Fruit fly (Drosophila melanogaster): Measurements from ENCODE around the gene CG13847.
A peak's percentile ranks its signal among the peaks of the same experiment; 100 is the strongest.

The CG13847 gene

DNA sequence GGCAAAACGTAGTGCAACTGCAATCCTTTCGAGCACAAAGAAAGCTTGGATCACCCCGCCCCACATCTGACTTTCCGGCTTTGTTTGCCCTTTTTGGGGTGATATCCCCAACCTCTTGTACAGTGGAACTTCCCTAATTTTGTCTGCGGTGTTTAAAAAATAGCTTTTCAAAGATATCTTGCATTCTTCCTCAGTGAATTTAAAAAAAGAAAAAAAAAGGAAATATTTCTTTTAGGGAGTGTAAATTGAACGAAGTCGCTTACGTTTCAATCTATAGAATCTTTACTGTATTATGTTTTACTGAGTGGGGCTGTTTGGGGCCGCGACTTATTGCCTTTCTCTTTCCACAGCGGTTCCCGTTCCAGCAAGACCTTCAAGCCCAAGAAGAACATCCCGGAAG lies 14.3 kb downstream of the CG13847 start (continued):
- TF ChIP-seq CG11723 (GFP tag; optimal IDR thresholded peaks at IDR 0.05): no peak
- no peak for TF ChIP-seq yki (optimal IDR thresholded peaks at IDR 0.05)
- TF ChIP-seq Fer2 (tag; optimal IDR thresholded peaks at IDR 0.05): peak; percentile 29
- no peak for TF ChIP-seq insv (GFP tag; optimal IDR thresholded peaks at IDR 0.05)
- peak; percentile 59 for TF ChIP-seq NfI (GFP tag; optimal IDR thresholded peaks at IDR 0.05)
- no peak for TF ChIP-seq tll (GFP tag; optimal IDR thresholded peaks at IDR 0.05)
- TF ChIP-seq CG12299 (tag; optimal IDR thresholded peaks at IDR 0.05): peak; percentile 4
- TF ChIP-seq CG7745 (tag; optimal IDR thresholded peaks at IDR 0.05): no peak
- no peak for TF ChIP-seq gsb-n (tag; optimal IDR thresholded peaks at IDR 0.05)
- no peak for TF ChIP-seq Hand (GFP tag; optimal IDR thresholded peaks at IDR 0.05)
- TF ChIP-seq Side (GFP tag; optimal IDR thresholded peaks at IDR 0.05): peak; percentile 5
- peak; percentile 21; the same call in 1 of the 2 replicates for TF ChIP-seq CG4404 (GFP tag; IDR thresholded peaks at IDR 0.05)
- TF ChIP-seq CG9727 (GFP tag; optimal IDR thresholded peaks at IDR 0.05): peak; percentile 59
- TF ChIP-seq z (GFP tag; IDR thresholded peaks at IDR 0.05): no peak
- TF ChIP-seq CG14014 (GFP tag; IDR thresholded peaks at IDR 0.05): peak; percentile 83
- no peak for TF ChIP-seq CG6175 (GFP tag; IDR thresholded peaks at IDR 0.05)
- no peak for TF ChIP-seq CG17802 (tag; optimal IDR thresholded peaks at IDR 0.05)
- TF ChIP-seq Hey (tag; optimal IDR thresholded peaks at IDR 0.05): no peak
- TF ChIP-seq CTCF (GFP tag; optimal IDR thresholded peaks at IDR 0.05): no peak
- peak; percentile 44 for TF ChIP-seq CG12659 (GFP tag; optimal IDR thresholded peaks at IDR 0.05)
- TF ChIP-seq CG10147 (GFP tag; optimal IDR thresholded peaks at IDR 0.05): no peak
- TF ChIP-seq CG4424 (GFP tag; optimal IDR thresholded peaks at IDR 0.05): peak; percentile 41
- peak; percentile 43; the same call in 1 of the 2 replicates for TF ChIP-seq ara (GFP tag; IDR thresholded peaks at IDR 0.05)
- no peak for TF ChIP-seq CG12236 (GFP tag; optimal IDR thresholded peaks at IDR 0.05)
- peak; percentile 62 for TF ChIP-seq pho (GFP tag; optimal IDR thresholded peaks at IDR 0.05)
- TF ChIP-seq CG4730 (GFP tag; IDR thresholded peaks at IDR 0.05): peak; percentile 48
- peak; percentile 85 for TF ChIP-seq CG32532 (GFP tag; IDR thresholded peaks at IDR 0.05)
- TF ChIP-seq wdn (GFP tag; IDR thresholded peaks at IDR 0.05): peak; percentile 73; the same call in 1 of the 2 replicates
- TF ChIP-seq CG31388 (GFP tag; optimal IDR thresholded peaks at IDR 0.05): no peak
- no peak for TF ChIP-seq CG11504 (tag; optimal IDR thresholded peaks at IDR 0.05)
- TF ChIP-seq Taf1 (GFP tag; IDR thresholded peaks at IDR 0.05): peak; percentile 60; the same call in 1 of the 2 replicates
- peak; percentile 75 for TF ChIP-seq Gug (GFP tag; IDR thresholded peaks at IDR 0.05)
- TF ChIP-seq CG11696 (GFP tag; IDR thresholded peaks at IDR 0.05): peak; percentile 43; the same call in 1 of the 2 replicates
- TF ChIP-seq slbo (GFP tag; IDR thresholded peaks at IDR 0.05): peak; percentile 89
- TF ChIP-seq CG42726 (GFP tag; IDR thresholded peaks at IDR 0.05; ENCODE audit: partially characterized antibody): no peak
- no peak for TF ChIP-seq jing (GFP tag; optimal IDR thresholded peaks at IDR 0.05)
- no peak for TF ChIP-seq CG14860 (GFP tag; IDR thresholded peaks at IDR 0.05; ENCODE audit: partially characterized antibody)
- TF ChIP-seq ase (GFP tag; IDR thresholded peaks at IDR 0.05): peak; percentile 56; the same call in 1 of the 3 replicates
- TF ChIP-seq CG17568 (GFP tag; optimal IDR thresholded peaks at IDR 0.05): no peak
- peak; percentile 66 for TF ChIP-seq klu (GFP tag; IDR thresholded peaks at IDR 0.05)
- no peak for TF ChIP-seq CG15479 (GFP tag; optimal IDR thresholded peaks at IDR 0.05)
- TF ChIP-seq CG17186 (GFP tag; optimal IDR thresholded peaks at IDR 0.05): no peak
- no peak for TF ChIP-seq Optix (GFP tag; IDR thresholded peaks at IDR 0.05)
- no peak for TF ChIP-seq CG7271 (tag; optimal IDR thresholded peaks at IDR 0.05)
- no peak for TF ChIP-seq wek (GFP tag; optimal IDR thresholded peaks at IDR 0.05)
- TF ChIP-seq B-H1 (GFP tag; IDR thresholded peaks at IDR 0.05): peak; percentile 47
- TF ChIP-seq CG7357 (GFP tag; IDR thresholded peaks at IDR 0.05): 0 out of 3 replicates have a peak, but pooled peaks have one; percentile 46
- TF ChIP-seq stwl (tag; optimal IDR thresholded peaks at IDR 0.05): no peak
- TF ChIP-seq CG3163 (GFP tag; optimal IDR thresholded peaks at IDR 0.05): no peak
- no peak for TF ChIP-seq aop (GFP tag; IDR thresholded peaks at IDR 0.05)
- peak; percentile 85 for TF ChIP-seq row (GFP tag; IDR thresholded peaks at IDR 0.05)
- TF ChIP-seq CG2199 (GFP tag; IDR thresholded peaks at IDR 0.05): no peak

Measured in whole organism, embryonic.